Worm (Caenorhabditis elegans): ENCODE results near the gene rpb-4.

The rpb-4 gene

DNA sequence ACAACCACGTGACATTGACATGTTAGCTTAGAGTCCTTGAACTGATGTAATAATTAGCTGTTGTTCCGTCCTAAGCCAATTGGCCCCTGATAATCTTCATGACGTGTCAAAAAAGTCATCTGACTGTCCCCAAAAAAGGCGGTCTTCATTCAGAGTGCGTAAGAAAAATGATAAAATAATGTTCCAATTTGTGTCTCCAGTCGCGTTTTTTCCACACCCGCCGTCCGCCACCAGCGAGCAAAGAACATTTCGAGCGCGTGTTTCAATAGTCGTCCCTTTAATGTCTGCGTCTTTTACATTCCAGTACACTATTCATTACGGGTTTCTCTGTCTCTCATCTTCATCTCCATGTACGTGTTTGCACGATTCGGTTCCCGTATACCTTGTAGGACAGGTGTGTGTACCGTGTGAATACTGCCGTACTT lies 36.8 kb upstream of the rpb-4 start (continued):
- TF ChIP-seq hif-1 (tag; optimal IDR thresholded peaks at IDR 0.05) (peak; percentile 3 to 91), dpl-1 (GFP tag; optimal IDR thresholded peaks at IDR 0.05) (peak; percentile 27), nhr-25 (tag; optimal IDR thresholded peaks at IDR 0.05; ENCODE audit: borderline replicate concordance, insufficient read depth) (peak; percentile 80), ceh-62 (tag; optimal IDR thresholded peaks at IDR 0.05) (no peak), mes-2 (tag; optimal IDR thresholded peaks at IDR 0.05; ENCODE audit: poor library complexity, severe bottlenecking) (peak; percentile 65), ces-1 (GFP tag; optimal IDR thresholded peaks at IDR 0.05) (no peak), R02D3.7 (tag; optimal IDR thresholded peaks at IDR 0.05) (no peak), zip-2 (tag; optimal IDR thresholded peaks at IDR 0.05) (no peak), aha-1 (tag) (peak; percentile 97), nhr-11 (tag; optimal IDR thresholded peaks at IDR 0.05) (peak; percentile 72), mdl-1 (tag; optimal IDR thresholded peaks at IDR 0.05) (peak; percentile 89 to 95), nhr-77 (tag; optimal IDR thresholded peaks at IDR 0.05) (peak; percentile 83), attf-4 (tag; optimal IDR thresholded peaks at IDR 0.05) (no peak), Y75B8A.6 (GFP tag; IDR thresholded peaks at IDR 0.05) (no peak), ceh-82 (tag; optimal IDR thresholded peaks at IDR 0.05) (no peak), hlh-30 (tag; optimal IDR thresholded peaks at IDR 0.05; ENCODE audit: insufficient read depth) (peak; percentile 90), lsy-2 (tag; optimal IDR thresholded peaks at IDR 0.05) (peak; percentile 51 to 80), F37D6.2 (tag; optimal IDR thresholded peaks at IDR 0.05) (no peak), dmd-6 (GFP tag; IDR thresholded peaks at IDR 0.05) (peak; percentile 93), nhr-76 (tag; optimal IDR thresholded peaks at IDR 0.05) (peak; percentile 33), ctbp-1 (GFP tag; IDR thresholded peaks at IDR 0.05) (peak; percentile 71; the same call in 1 of the 2 replicates), pqm-1 (tag; optimal IDR thresholded peaks at IDR 0.05) (peak; percentile 52), tra-1 (GFP tag; IDR thresholded peaks at IDR 0.05) (no peak; the same call in 1 of the 2 replicates), spr-1 (tag; optimal IDR thresholded peaks at IDR 0.05) (peak; percentile 42), mep-1 (tag; optimal IDR thresholded peaks at IDR 0.05) (peak; percentile 89), madf-5 (GFP tag; IDR thresholded peaks at IDR 0.05) (no peak), nhr-10 (tag; optimal IDR thresholded peaks at IDR 0.05) (peak; percentile 32), Y48G9A.11 (GFP tag; IDR thresholded peaks at IDR 0.05) (no peak), lin-39 (tag; optimal IDR thresholded peaks at IDR 0.05) (no peak), ceh-32 (tag; optimal IDR thresholded peaks at IDR 0.05; ENCODE audit: poor library complexity) (no peak), egl-27 (tag; optimal IDR thresholded peaks at IDR 0.05) (no peak), nhr-28 (tag; optimal IDR thresholded peaks at IDR 0.05) (peak; percentile 97), set-16 (GFP tag; IDR thresholded peaks at IDR 0.05) (no peak), nhr-6 (tag; optimal IDR thresholded peaks at IDR 0.05) (peak; percentile 30), fos-1 (tag; optimal IDR thresholded peaks at IDR 0.05) (no peak), egl-43 (GFP tag; IDR thresholded peaks at IDR 0.05) (no peak)

DNA sequence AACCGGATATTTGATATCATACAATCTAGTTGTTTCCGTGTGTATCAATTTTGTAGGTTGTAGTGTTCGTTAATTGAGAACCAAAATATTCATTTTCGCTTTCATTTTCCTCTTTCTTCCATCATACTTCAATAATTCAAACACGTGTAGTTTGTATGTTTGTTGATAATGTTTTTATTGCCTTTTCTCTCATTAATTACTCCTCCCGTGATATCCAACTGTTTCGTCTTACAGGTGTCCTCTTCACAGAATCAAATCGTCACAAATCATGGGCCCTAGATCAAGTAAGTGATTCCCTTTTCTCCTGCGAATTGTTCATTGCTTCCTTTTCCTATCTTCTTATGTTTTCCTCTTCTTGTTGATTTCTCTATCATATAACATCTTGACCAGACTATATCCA lies 35.3 kb upstream of the rpb-4 start, which contains the start of gene nhr-21:
Gene nhr-21 (plus strand): TSS at position 235 of the 400 bp plus-strand sequence.
- TF ChIP-seq mdl-1 (tag; optimal IDR thresholded peaks at IDR 0.05) (peak in 1 of 2 experiments; percentile 76), nhr-11 (tag; optimal IDR thresholded peaks at IDR 0.05) (peak; percentile 42), nhr-25 (tag; optimal IDR thresholded peaks at IDR 0.05; ENCODE audit: borderline replicate concordance, insufficient read depth) (peak; percentile 16), zag-1 (tag; optimal IDR thresholded peaks at IDR 0.05) (no peak), lsy-2 (tag; optimal IDR thresholded peaks at IDR 0.05) (peak in 1 of 2 experiments; percentile 52), dmd-6 (GFP tag; IDR thresholded peaks at IDR 0.05) (peak; percentile 57; the same call in 1 of the 2 replicates), mxl-3 (GFP tag; optimal IDR thresholded peaks at IDR 0.05) (peak; percentile 64), hlh-11 (tag; optimal IDR thresholded peaks at IDR 0.05) (peak; percentile 70), mep-1 (tag; optimal IDR thresholded peaks at IDR 0.05) (peak; percentile 17), dve-1 (tag; optimal IDR thresholded peaks at IDR 0.05; ENCODE audit: insufficient read depth) (no peak), nhr-28 (tag; optimal IDR thresholded peaks at IDR 0.05) (peak; percentile 87), hlh-30 (tag; optimal IDR thresholded peaks at IDR 0.05; ENCODE audit: insufficient read depth) (peak; percentile 79), daf-16 (GFP tag; optimal IDR thresholded peaks at IDR 0.05) (no peak), daf-16 (tag; optimal IDR thresholded peaks at IDR 0.05) (no peak), lin-1 (GFP tag; IDR thresholded peaks at IDR 0.05) (0 out of 2 replicates have a peak, but pooled peaks have one; percentile 26), cey-2 (tag; optimal IDR thresholded peaks at IDR 0.05; ENCODE audit: borderline replicate concordance, insufficient read depth) (peak; percentile 19), unc-62 (GFP tag; optimal IDR thresholded peaks at IDR 0.05 in 1 of 2) (peak in 1 of 2 experiments; percentile 87), unc-62 (tag; optimal IDR thresholded peaks at IDR 0.05) (no peak), zfp-2 (tag; optimal IDR thresholded peaks at IDR 0.05) (no peak)

All from whole organism, L4 larva.